Fruit fly (Drosophila melanogaster) whole organism, pupa: Measurements from ENCODE around the gene CG8516.

Experiments used
- CG10348 ChIP-seq: fragments of 200-800 bp; sonication (Bioruptor generic); IDR thresholded peaks from 2 replicates; pipeline ENCODE4 v1.3.6; 2022; ENCODE audit warnings: missing biosample characterization, missing genetic modification characterization
- CG12605 ChIP-seq: fragments of 200-800 bp; sonication (Bioruptor generic); IDR thresholded peaks from 2 replicates; pipeline ENCODE4 v1.3.6; 2022; ENCODE audit warnings: missing biosample characterization, missing genetic modification characterization
- CG15710 ChIP-seq: fragments of 200-800 bp; sonication (Bioruptor generic); optimal IDR thresholded peaks from 2 replicates; lab custom pipeline; 2018; ENCODE audit warnings: missing biosample characterization, mild to moderate bottlenecking, missing genetic modification characterization, moderate library complexity
- CG34367 ChIP-seq: fragments of 200-800 bp; sonication (Bioruptor generic); optimal IDR thresholded peaks from 2 replicates; lab custom pipeline; 2018; ENCODE audit warnings: missing biosample characterization, mild to moderate bottlenecking, missing genetic modification characterization
- CG4496 ChIP-seq: fragments of 200-800 bp; sonication (Bioruptor generic); IDR thresholded peaks from 3 replicates; pipeline ENCODE4 v1.3.6; 2022; ENCODE audit warnings: missing biosample characterization, missing genetic modification characterization
- CG8159 ChIP-seq: fragments of 200-800 bp; sonication (Bioruptor generic); optimal IDR thresholded peaks from 3 replicates; lab custom pipeline; 2018; ENCODE audit warnings: missing biosample characterization, mild to moderate bottlenecking, missing genetic modification characterization, moderate library complexity
- CG8301 ChIP-seq: fragments of 200-800 bp; sonication (Bioruptor generic); optimal IDR thresholded peaks from 2 replicates; lab custom pipeline; 2018; ENCODE audit warnings: missing biosample characterization, mild to moderate bottlenecking, missing genetic modification characterization
- CG9948 ChIP-seq: fragments of 200-800 bp; sonication (Bioruptor generic); optimal IDR thresholded peaks from 2 replicates; lab custom pipeline; 2018; ENCODE audit warnings: missing biosample characterization, mild to moderate bottlenecking, missing genetic modification characterization, moderate library complexity
- D1 ChIP-seq: fragments of 200-800 bp; sonication (Bioruptor generic); optimal IDR thresholded peaks from 2 replicates; lab custom pipeline; 2018; ENCODE audit warnings: missing biosample characterization, mild to moderate bottlenecking, missing genetic modification characterization, moderate library complexity
- EcR ChIP-seq: fragments of 200-800 bp; sonication (Bioruptor generic); optimal IDR thresholded peaks from 3 replicates; lab custom pipeline; 2019; ENCODE audit warnings: missing biosample characterization, missing genetic modification characterization, mild to moderate bottlenecking, moderate library complexity, missing genetic modification reagents
- Ets98B ChIP-seq: fragments of 200-800 bp; sonication (Bioruptor generic); IDR thresholded peaks from 2 replicates; pipeline ENCODE4 v1.3.6; 2022; ENCODE audit warnings: missing biosample characterization, missing genetic modification characterization
- fd96Ca ChIP-seq: fragments of 200-800 bp; sonication (Bioruptor generic); IDR thresholded peaks from 3 replicates; pipeline ENCODE4 v1.3.6; 2022; ENCODE audit warnings: missing biosample characterization, missing genetic modification characterization
- rn ChIP-seq: fragments of 200-800 bp; sonication (Bioruptor generic); IDR thresholded peaks from 2 replicates; pipeline ENCODE4 v1.3.6; 2022; ENCODE audit warnings: missing biosample characterization, missing genetic modification characterization

dm6 chr3R:9821091-9821490 is 28.0 kb downstream of the CG8516 start, which contains the start of gene CG42857:
- TF ChIP-seq CG10348 (GFP tag; lab: Robert Waterston, UW) (no peak), Ets98B (no peak), rn (GFP tag; lab: Robert Waterston, UW) (no peak), EcR (GFP tag; lab: Kevin White, UChicago) (no peak), D1 (tag; lab: Kevin White, UChicago) (no peak), fd96Ca (GFP tag; lab: Robert Waterston, UW) (no peak), CG4496 (GFP tag; lab: Robert Waterston, UW) (no peak), CG15710 (tag; lab: Kevin White, UChicago) (no peak), CG34367 (tag; lab: Kevin White, UChicago) (no peak), CG9948 (no peak), CG8301 (no peak), CG8159 (tag; lab: Kevin White, UChicago) (no peak), CG12605 (GFP tag; lab: Robert Waterston, UW) (no peak)
